Fruit fly (Drosophila melanogaster): ENCODE measurements around the gene skd.
A peak's percentile ranks its signal among the peaks of the same experiment; 100 is the strongest.

Gene skd

DNA sequence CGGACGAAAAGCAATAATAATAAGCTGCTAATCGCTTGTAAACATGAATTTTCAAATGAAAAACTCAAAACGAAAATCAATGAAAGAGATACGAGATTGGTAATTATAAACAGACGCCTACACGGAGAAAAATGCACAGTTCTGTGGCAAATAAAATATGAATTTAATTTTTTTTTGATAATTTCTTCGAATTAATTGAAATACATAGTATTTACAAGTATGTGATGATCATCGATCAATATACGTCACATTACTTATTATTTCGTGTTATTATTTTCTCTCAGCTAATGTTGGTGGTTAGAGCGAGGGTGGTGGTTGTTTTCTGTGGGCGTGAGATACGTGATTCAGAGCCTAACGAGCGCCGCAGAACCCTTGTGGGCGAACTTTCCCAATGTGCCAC lies 26.5 kb upstream of the skd start (continued):
- TF ChIP-seq CG2875 (GFP tag; optimal IDR thresholded peaks at IDR 0.05) (peak; percentile 56), abd-A (tag; optimal IDR thresholded peaks at IDR 0.05) (peak; percentile 82), psq (GFP tag; optimal IDR thresholded peaks at IDR 0.05) (peak; percentile 20), TFAM (GFP tag; optimal IDR thresholded peaks at IDR 0.05) (no peak), HLHmδ (GFP tag; optimal IDR thresholded peaks at IDR 0.05) (no peak), CG7928 (GFP tag; optimal IDR thresholded peaks at IDR 0.05) (no peak), sug (tag; optimal IDR thresholded peaks at IDR 0.05) (peak; percentile 30), CG17829 (tag; optimal IDR thresholded peaks at IDR 0.05) (peak; percentile 74), HLH54F (GFP tag; optimal IDR thresholded peaks at IDR 0.05) (peak; percentile 24), hbn (GFP tag; IDR thresholded peaks at IDR 0.05; ENCODE audit: partially characterized antibody) (no peak), tup (GFP tag; optimal IDR thresholded peaks at IDR 0.05) (peak; percentile 33), Ets65A (GFP tag) (peak; percentile 64), Atf-2 (GFP tag; optimal IDR thresholded peaks at IDR 0.05) (peak; percentile 58), pb (GFP tag; optimal IDR thresholded peaks at IDR 0.05) (peak; percentile 0), CG4707 (GFP tag; optimal IDR thresholded peaks at IDR 0.05) (peak; percentile 50), Nf-YA (GFP tag; IDR thresholded peaks at IDR 0.05) (peak; percentile 67), Hsf (GFP tag; optimal IDR thresholded peaks at IDR 0.05) (peak; percentile 76), CG4360 (GFP tag; IDR thresholded peaks at IDR 0.05) (0 out of 2 replicates have a peak, but pooled peaks have one; percentile 28), p53 (GFP tag; optimal IDR thresholded peaks at IDR 0.05) (no peak), run (tag; optimal IDR thresholded peaks at IDR 0.05) (peak; percentile 58), tin (GFP tag; optimal IDR thresholded peaks at IDR 0.05) (peak; percentile 75), Lhr (GFP tag; optimal IDR thresholded peaks at IDR 0.05) (peak; percentile 17), pita (GFP tag; optimal IDR thresholded peaks at IDR 0.05) (no peak), CG12299 (tag; optimal IDR thresholded peaks at IDR 0.05) (peak; percentile 72), CG7271 (tag; optimal IDR thresholded peaks at IDR 0.05) (no peak), pros (GFP tag; optimal IDR thresholded peaks at IDR 0.05) (peak; percentile 20), Neu2 (GFP tag; optimal IDR thresholded peaks at IDR 0.05; ENCODE audit: borderline replicate concordance) (no peak), CG1792 (GFP tag; optimal IDR thresholded peaks at IDR 0.05) (peak; percentile 52), tap (tag; optimal IDR thresholded peaks at IDR 0.05) (peak; percentile 70), dm (GFP tag; optimal IDR thresholded peaks at IDR 0.05) (peak; percentile 15), CG5953 (GFP tag; IDR thresholded peaks at IDR 0.05) (peak; percentile 67), gt (GFP tag; IDR thresholded peaks at IDR 0.05) (no peak), BtbVII (GFP tag; optimal IDR thresholded peaks at IDR 0.05) (peak; percentile 63), CG16863 (GFP tag; optimal IDR thresholded peaks at IDR 0.05) (peak; percentile 49), CG9437 (GFP tag; optimal IDR thresholded peaks at IDR 0.05) (peak; percentile 60), CG7963 (GFP tag; IDR thresholded peaks at IDR 0.05; ENCODE audit: partially characterized antibody) (no peak), CG7372 (GFP tag; IDR thresholded peaks at IDR 0.05) (peak; percentile 53; the same call in 1 of the 2 replicates), CG14441 (GFP tag; IDR thresholded peaks at IDR 0.05) (peak; percentile 80), Rx (GFP tag; IDR thresholded peaks at IDR 0.05) (peak; percentile 48), gem (tag; optimal IDR thresholded peaks at IDR 0.05) (peak; percentile 90), CG10366 (GFP tag; IDR thresholded peaks at IDR 0.05) (peak; percentile 78), pan (optimal IDR thresholded peaks at IDR 0.05) (no peak), pan (GFP tag; optimal IDR thresholded peaks at IDR 0.05 in 1 of 2, IDR thresholded peaks at IDR 0.05 in 1 of 2) (peak in 1 of 2 experiments; percentile 82), CG1529 (GFP tag; optimal IDR thresholded peaks at IDR 0.05) (peak; percentile 63), CG14710 (tag; optimal IDR thresholded peaks at IDR 0.05) (peak; percentile 68), Dbx (GFP tag; IDR thresholded peaks at IDR 0.05) (0 out of 3 replicates have a peak, but pooled peaks have one; percentile 48), zfh2 (GFP tag; optimal IDR thresholded peaks at IDR 0.05) (no peak), schlank (tag; optimal IDR thresholded peaks at IDR 0.05) (no peak), fu2 (GFP tag; optimal IDR thresholded peaks at IDR 0.05) (peak; percentile 10), Rfx (GFP tag; IDR thresholded peaks at IDR 0.05) (peak; percentile 69), zen2 (GFP tag; IDR thresholded peaks at IDR 0.05; ENCODE audit: partially characterized antibody) (no peak)
